Fruit fly (Drosophila melanogaster) whole organism, wandering third instar larva: ENCODE results near the gene CAH4.

Experiments
- Abd-B ChIP-seq: fragments of >200 bp; optimal IDR thresholded peaks from 2 replicates; lab custom pipeline; 2017; ENCODE audit warnings: missing biosample characterization, missing genetic modification characterization
- CG32264 ChIP-seq: fragments of 200-800 bp; sonication (Bioruptor generic); optimal IDR thresholded peaks from 2 replicates; lab custom pipeline; 2016; ENCODE audit warnings: missing biosample characterization, missing genetic modification characterization
- CG9705 ChIP-seq: fragments of 200-800 bp; sonication (Bioruptor generic); optimal IDR thresholded peaks from 2 replicates; lab custom pipeline; 2018; ENCODE audit warnings: missing biosample characterization, mild to moderate bottlenecking, missing genetic modification characterization
- CrebA ChIP-seq: fragments of 200-800 bp; sonication (Bioruptor generic); optimal IDR thresholded peaks from 2 replicates; lab custom pipeline; 2016; ENCODE audit warnings: missing biosample characterization, mild to moderate bottlenecking, missing genetic modification characterization, borderline replicate concordance
- Dfd ChIP-seq: fragments of >200 bp; optimal IDR thresholded peaks from 2 replicates; lab custom pipeline; 2017; ENCODE audit warnings: missing biosample characterization, missing genetic modification characterization
- Dif ChIP-seq: fragments of 200-275, 200-300 bp; sonication (Bioruptor generic); optimal IDR thresholded peaks from 2 replicates; lab custom pipeline; 2018; ENCODE audit warnings: missing biosample characterization, missing genetic modification characterization; ENCODE audit not compliant: partially characterized antibody
- GATAd ChIP-seq: sonication (Bioruptor generic); optimal IDR thresholded peaks from 2 replicates; lab custom pipeline; 2016; ENCODE audit warnings: missing biosample characterization, missing genetic modification characterization
- HLH106 ChIP-seq: fragments of 200-800 bp; optimal IDR thresholded peaks from 3 replicates; lab custom pipeline; 2019; ENCODE audit warnings: missing biosample characterization, mild to moderate bottlenecking, missing genetic modification characterization, moderate library complexity
- Hr78 ChIP-seq: fragments of >200 bp; optimal IDR thresholded peaks from 2 replicates; lab custom pipeline; 2017; ENCODE audit warnings: missing biosample characterization, missing genetic modification characterization
- Hr83 ChIP-seq: fragments of 200-300 bp; sonication (Bioruptor generic); optimal IDR thresholded peaks from 2 replicates; lab custom pipeline; 2016; ENCODE audit warnings: missing biosample characterization, mild to moderate bottlenecking, missing genetic modification characterization, moderate library complexity; ENCODE audit not compliant: poor library complexity, severe bottlenecking
- Mio ChIP-seq: sonication (Bioruptor generic); optimal IDR thresholded peaks from 2 replicates; lab custom pipeline; 2016; ENCODE audit warnings: missing biosample characterization, missing genetic modification characterization
- Myc ChIP-seq: fragments of >200 bp; optimal IDR thresholded peaks from 2 replicates; lab custom pipeline; 2017
- N ChIP-seq: fragments of >200 bp; optimal IDR thresholded peaks from 2 replicates; lab custom pipeline; 2018; ENCODE audit warnings: missing biosample characterization, missing external identifiers, missing genetic modification characterization
- OdsH ChIP-seq: fragments of 200-800 bp; sonication (Bioruptor generic); optimal IDR thresholded peaks from 2 replicates; lab custom pipeline; 2016; ENCODE audit warnings: missing biosample characterization, mild to moderate bottlenecking, missing genetic modification characterization
- Rel ChIP-seq, 2 experiments: fragments of 200-800 bp; sonication (Bioruptor generic) in 1 of 2; optimal IDR thresholded peaks; 2 replicates in 1 of 2; 3 replicates in 1 of 2; lab custom pipeline; 2016 to 2019; ENCODE audit warnings: mild to moderate bottlenecking in 2 of 2, missing biosample characterization in 2 of 2, missing genetic modification characterization in 2 of 2, moderate library complexity in 1 of 2
- Sp1 ChIP-seq: fragments of 200-800 bp; sonication (Bioruptor generic); optimal IDR thresholded peaks from 3 replicates; lab custom pipeline; 2019; ENCODE audit warnings: missing biosample characterization, mild to moderate bottlenecking, missing genetic modification characterization, moderate library complexity
- Vsx2 ChIP-seq: fragments of 200-300, 225-300 bp; sonication (Bioruptor generic); optimal IDR thresholded peaks from 2 replicates; lab custom pipeline; 2018; ENCODE audit warnings: missing biosample characterization, missing genetic modification characterization; ENCODE audit not compliant: partially characterized antibody
- br ChIP-seq: fragments of 200-800 bp; sonication (Bioruptor generic); optimal IDR thresholded peaks from 2 replicates; lab custom pipeline; 2016; ENCODE audit warnings: missing biosample characterization, missing genetic modification characterization
- brk ChIP-seq: fragments of 200-800 bp; sonication (Bioruptor generic); optimal IDR thresholded peaks from 2 replicates; lab custom pipeline; 2016; ENCODE audit warnings: missing biosample characterization, mild to moderate bottlenecking, missing genetic modification characterization
- dmrt93B ChIP-seq: fragments of 200-800 bp; sonication (Bioruptor generic); optimal IDR thresholded peaks from 2 replicates; lab custom pipeline; 2018; ENCODE audit warnings: missing biosample characterization, mild to moderate bottlenecking, missing genetic modification characterization
- dsf ChIP-seq: sonication (Bioruptor generic); optimal IDR thresholded peaks from 2 replicates; lab custom pipeline; 2016; ENCODE audit warnings: missing biosample characterization, missing genetic modification characterization, borderline replicate concordance
- ey ChIP-seq: fragments of 200-800 bp; sonication (Bioruptor generic); optimal IDR thresholded peaks from 2 replicates; lab custom pipeline; 2016; ENCODE audit warnings: missing biosample characterization, missing genetic modification characterization
- foxo ChIP-seq, 2 experiments: fragments of 200-800 bp; sonication (Bioruptor generic); optimal IDR thresholded peaks; 2 replicates in 1 of 2; 3 replicates in 1 of 2; lab custom pipeline; 2016 to 2017; ENCODE audit warnings: missing biosample characterization in 2 of 2, missing genetic modification characterization in 2 of 2
- fru ChIP-seq: fragments of 200-800 bp; sonication (Bioruptor generic); optimal IDR thresholded peaks from 3 replicates; lab custom pipeline; 2016; ENCODE audit warnings: missing biosample characterization, mild to moderate bottlenecking, missing genetic modification characterization
- h ChIP-seq: fragments of 200-800 bp; sonication (Bioruptor generic); optimal IDR thresholded peaks from 3 replicates; lab custom pipeline; 2016; ENCODE audit warnings: missing biosample characterization, mild to moderate bottlenecking, missing genetic modification characterization
- jim ChIP-seq: fragments of 175-275, 200-325 bp; sonication (Bioruptor generic); optimal IDR thresholded peaks from 2 replicates; lab custom pipeline; 2016; ENCODE audit warnings: missing biosample characterization, mild to moderate bottlenecking, missing genetic modification characterization
- lola ChIP-seq: fragments of >200 bp; optimal IDR thresholded peaks from 2 replicates; lab custom pipeline; 2017; ENCODE audit warnings: missing biosample characterization, missing genetic modification characterization
- pan ChIP-seq: fragments of >200 bp; optimal IDR thresholded peaks from 2 replicates; lab custom pipeline; 2017
- psq ChIP-seq: fragments of 200-800 bp; sonication (Bioruptor generic); optimal IDR thresholded peaks from 3 replicates; lab custom pipeline; 2017; ENCODE audit warnings: missing biosample characterization, mild to moderate bottlenecking, missing genetic modification characterization, moderate library complexity
- rgr ChIP-seq: fragments of 200-800 bp; sonication (Bioruptor generic); optimal IDR thresholded peaks from 3 replicates; lab custom pipeline; 2016; ENCODE audit warnings: missing biosample characterization, mild to moderate bottlenecking, missing genetic modification characterization
- sage ChIP-seq: fragments of 200-800 bp; sonication (Bioruptor generic); optimal IDR thresholded peaks from 2 replicates; lab custom pipeline; 2016; ENCODE audit warnings: missing biosample characterization, mild to moderate bottlenecking, missing genetic modification characterization
- sv ChIP-seq: fragments of 200-800 bp; sonication (Bioruptor generic); optimal IDR thresholded peaks from 3 replicates; lab custom pipeline; 2016; ENCODE audit warnings: missing biosample characterization, missing genetic modification characterization
- tai ChIP-seq: sonication (Bioruptor generic); optimal IDR thresholded peaks from 2 replicates; lab custom pipeline; 2016; ENCODE audit warnings: missing biosample characterization, missing genetic modification characterization
- usp ChIP-seq: fragments of >200 bp; optimal IDR thresholded peaks from 2 replicates; lab custom pipeline; 2017; ENCODE audit warnings: missing biosample characterization, missing genetic modification characterization
- woc ChIP-seq: sonication (Bioruptor generic); optimal IDR thresholded peaks from 2 replicates; lab custom pipeline; 2016; ENCODE audit warnings: missing biosample characterization, mild to moderate bottlenecking, missing genetic modification characterization

CAH4 gene

DNA sequence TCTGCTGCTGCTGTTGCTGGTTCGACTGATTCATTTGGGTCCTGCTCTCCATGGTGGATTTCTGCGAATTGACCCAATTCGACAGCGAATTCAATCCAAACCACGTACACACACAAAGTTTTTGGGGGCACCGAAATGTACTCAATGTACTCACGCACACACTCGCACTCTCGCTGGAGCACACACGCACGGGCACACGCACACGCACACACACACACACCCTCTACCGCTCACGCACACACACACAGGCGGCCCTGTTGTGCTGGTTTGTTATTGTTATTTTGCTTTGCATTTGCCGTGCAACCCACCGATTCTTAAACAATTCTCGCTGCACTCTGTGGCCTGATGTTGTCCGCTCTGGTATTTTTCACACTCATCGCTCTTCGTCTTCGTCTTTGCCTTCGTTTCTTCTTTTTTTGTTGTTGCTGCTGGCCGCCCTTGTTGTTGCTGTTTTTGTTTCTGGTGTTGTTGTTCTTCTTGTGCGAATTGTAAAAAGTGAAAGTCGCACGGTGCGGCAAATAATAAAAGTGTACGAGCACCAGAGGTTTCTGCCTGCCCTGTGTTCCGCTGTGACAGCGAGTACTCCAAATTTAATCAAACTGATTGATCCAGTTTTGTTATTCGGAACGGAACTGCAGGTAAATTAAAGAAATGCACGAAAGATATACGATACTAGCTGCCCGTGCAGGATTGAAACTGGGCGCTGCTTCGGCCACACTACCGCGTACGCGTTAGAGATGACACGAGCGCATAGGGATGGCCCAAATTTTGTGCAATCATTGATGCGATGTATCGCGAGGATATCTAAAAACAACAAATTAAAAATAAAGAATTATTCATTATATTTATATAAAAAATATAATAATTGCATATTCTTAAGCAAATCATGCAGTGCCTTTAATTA, 18.8 kb upstream of the CAH4 start, which contains the start of gene CG3744:
Gene CG3744, minus strand, starts transcription at position 716 of the 904 bp plus-strand sequence.
- TF ChIP-seq rgr (GFP tag; lab: Kevin White, UChicago): peak; percentile 81
- TF ChIP-seq GATAd (GFP tag; lab: Kevin White, UChicago): peak; percentile 53
- peak; percentile 88 for TF ChIP-seq woc (GFP tag; lab: Kevin White, UChicago)
- peak; percentile 59 for TF ChIP-seq fru (GFP tag; lab: Kevin White, UChicago)
- TF ChIP-seq usp: no peak
- TF ChIP-seq Mio (GFP tag; lab: Kevin White, UChicago): no peak
- TF ChIP-seq foxo (GFP tag; optimal IDR thresholded peaks at IDR 0.05; lab: Kevin White, UChicago): peak in 1 of 2 experiments; percentile 87
- TF ChIP-seq Abd-B (GFP tag; lab: Kevin White, UChicago): no peak
- TF ChIP-seq lola (GFP tag; lab: Kevin White, UChicago): no peak
- peak; percentile 70 for TF ChIP-seq N (GFP tag; lab: Kevin White, UChicago)
- peak; percentile 86 for TF ChIP-seq sv (GFP tag; lab: Kevin White, UChicago)
- TF ChIP-seq OdsH (GFP tag; lab: Kevin White, UChicago): peak; percentile 61
- no peak for TF ChIP-seq Myc (lab: Kevin White, UChicago)
- TF ChIP-seq HLH106 (tag; lab: Kevin White, UChicago): peak; percentile 90
- TF ChIP-seq jim: peak; percentile 54
- peak; percentile 84 for TF ChIP-seq CG9705
- peak; percentile 57 for TF ChIP-seq br (GFP tag; lab: Kevin White, UChicago)
- TF ChIP-seq Dfd (GFP tag; lab: Kevin White, UChicago): no peak
- TF ChIP-seq h (GFP tag; lab: Kevin White, UChicago): peak; percentile 78
- TF ChIP-seq Sp1 (GFP tag; lab: Kevin White, UChicago): peak; percentile 81
- TF ChIP-seq Hr83 (GFP tag; lab: Kevin White, UChicago): peak; percentile 96
- TF ChIP-seq Hr78 (GFP tag; lab: Kevin White, UChicago): no peak
- peak; percentile 78 for TF ChIP-seq dmrt93B
- peak; percentile 68 for TF ChIP-seq ey (GFP tag; lab: Kevin White, UChicago)
- no peak for TF ChIP-seq Rel (GFP tag; optimal IDR thresholded peaks at IDR 0.05; lab: Kevin White, UChicago)
- no peak for TF ChIP-seq Rel (tag; optimal IDR thresholded peaks at IDR 0.05; lab: Kevin White, UChicago)
- peak; percentile 72 for TF ChIP-seq psq
- TF ChIP-seq Dif (GFP tag; lab: Kevin White, UChicago): no peak

DNA sequence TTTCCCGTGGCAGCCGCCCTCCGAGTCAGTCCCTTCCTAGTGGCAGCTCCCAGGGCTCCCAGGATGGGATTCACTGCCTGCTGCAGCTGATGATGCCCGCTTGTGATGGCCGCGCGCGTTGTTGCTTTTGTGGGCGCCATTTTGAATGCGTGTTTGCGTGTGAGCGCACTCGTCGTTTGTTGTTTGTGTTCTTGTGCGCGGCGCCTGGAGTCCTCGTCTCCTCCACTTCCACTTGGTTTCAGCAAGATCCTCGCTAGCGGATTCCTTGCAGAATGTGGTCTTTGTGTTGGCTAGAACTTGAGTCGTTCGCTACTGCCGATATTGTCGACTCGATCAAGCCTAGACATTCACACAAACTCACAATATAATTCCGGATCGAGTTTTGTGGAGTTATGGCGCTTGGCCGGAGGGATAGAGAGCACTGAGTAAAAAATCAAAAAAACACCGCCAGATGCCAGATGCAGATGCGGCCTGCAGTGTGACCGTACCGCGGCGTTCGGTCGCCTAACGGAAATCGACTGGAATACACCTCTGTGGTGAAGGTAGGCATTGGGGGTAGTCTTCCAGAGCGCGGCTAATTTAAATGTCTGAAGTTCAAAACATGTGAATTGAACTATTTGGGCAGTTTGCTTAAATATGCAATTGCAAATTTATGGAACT, 13.2 kb upstream of the CAH4 start, which contains the start of gene CycB3:
Gene CycB3, minus strand, starts transcription at position 428 of the 660 bp plus-strand sequence.
- TF ChIP-seq brk (GFP tag; lab: Kevin White, UChicago) (no peak), br (GFP tag; lab: Kevin White, UChicago) (no peak), Abd-B (GFP tag; lab: Kevin White, UChicago) (no peak), N (GFP tag; lab: Kevin White, UChicago) (no peak), dsf (no peak), OdsH (GFP tag; lab: Kevin White, UChicago) (no peak), woc (GFP tag; lab: Kevin White, UChicago) (no peak), Hr78 (GFP tag; lab: Kevin White, UChicago) (no peak), foxo (GFP tag; optimal IDR thresholded peaks at IDR 0.05; lab: Kevin White, UChicago) (no peak), CG9705 (peak; percentile 43), CrebA (GFP tag; lab: Kevin White, UChicago) (no peak), CG32264 (GFP tag; lab: Kevin White, UChicago) (no peak), GATAd (GFP tag; lab: Kevin White, UChicago) (no peak), fru (GFP tag; lab: Kevin White, UChicago) (no peak), Myc (lab: Kevin White, UChicago) (peak; percentile 58), HLH106 (tag; lab: Kevin White, UChicago) (no peak), pan (no peak), Rel (GFP tag; optimal IDR thresholded peaks at IDR 0.05; lab: Kevin White, UChicago) (no peak), Rel (tag; optimal IDR thresholded peaks at IDR 0.05; lab: Kevin White, UChicago) (peak; percentile 50), dmrt93B (no peak), psq (no peak), h (GFP tag; lab: Kevin White, UChicago) (no peak), Mio (GFP tag; lab: Kevin White, UChicago) (no peak), Sp1 (GFP tag; lab: Kevin White, UChicago) (peak; percentile 21), Dfd (GFP tag; lab: Kevin White, UChicago) (no peak), Vsx2 (GFP tag; lab: Kevin White, UChicago) (peak; percentile 28), sage (no peak), usp (no peak), rgr (GFP tag; lab: Kevin White, UChicago) (peak; percentile 33), Hr83 (GFP tag; lab: Kevin White, UChicago) (no peak), tai (GFP tag; lab: Kevin White, UChicago) (no peak), ey (GFP tag; lab: Kevin White, UChicago) (peak; percentile 17)
